Fruit fly (Drosophila melanogaster) whole organism, embryonic: ENCODE data around the gene Snx27.
A peak's percentile ranks its signal among the peaks of the same experiment; 100 is the strongest.

Experiments used
- Bdp1 ChIP-seq: fragments of 200-800 bp; sonication (Bioruptor generic); optimal IDR thresholded peaks from 3 replicates; lab custom pipeline; 2016; ENCODE audit warnings: missing biosample characterization, missing genetic modification characterization
- CG12071 ChIP-seq: fragments of 200-800 bp; sonication (Bioruptor generic); optimal IDR thresholded peaks from 3 replicates; lab custom pipeline; 2018; ENCODE audit warnings: missing biosample characterization, mild to moderate bottlenecking, missing genetic modification characterization
- CG12236 ChIP-seq: fragments of 200-800 bp; sonication (Bioruptor generic); optimal IDR thresholded peaks from 2 replicates; lab custom pipeline; 2016; ENCODE audit warnings: missing biosample characterization, missing genetic modification characterization
- CG13296 ChIP-seq: fragments of 200-800 bp; sonication (Bioruptor generic); optimal IDR thresholded peaks from 3 replicates; lab custom pipeline; 2018; ENCODE audit warnings: missing biosample characterization, mild to moderate bottlenecking, missing genetic modification characterization
- CG1647 ChIP-seq: fragments of 200-800 bp; sonication (Bioruptor generic); optimal IDR thresholded peaks from 3 replicates; lab custom pipeline; 2016; ENCODE audit warnings: missing biosample characterization, missing genetic modification characterization
- CG17912 ChIP-seq: fragments of 200-800 bp; sonication (Bioruptor generic); optimal IDR thresholded peaks from 2 replicates; lab custom pipeline; 2018; ENCODE audit warnings: missing biosample characterization, mild to moderate bottlenecking, missing genetic modification characterization
- CG1832 ChIP-seq: fragments of 200-800 bp; sonication (Bioruptor generic); optimal IDR thresholded peaks from 2 replicates; lab custom pipeline; 2017; ENCODE audit warnings: missing biosample characterization, mild to moderate bottlenecking, missing genetic modification characterization, inconsistent platforms
- CG2678 ChIP-seq: fragments of 200-800 bp; sonication (Bioruptor generic); optimal IDR thresholded peaks from 3 replicates; lab custom pipeline; 2019; ENCODE audit warnings: missing biosample characterization, mild to moderate bottlenecking, missing genetic modification characterization, moderate library complexity
- CG30020 ChIP-seq: fragments of 200-800 bp; optimal IDR thresholded peaks from 2 replicates; lab custom pipeline; 2019; ENCODE audit warnings: missing biosample characterization, mild to moderate bottlenecking, missing genetic modification characterization, moderate library complexity
- CG33213 ChIP-seq: fragments of 200-800 bp; sonication (Bioruptor generic); optimal IDR thresholded peaks from 3 replicates; lab custom pipeline; 2016; ENCODE audit warnings: missing biosample characterization, missing genetic modification characterization
- CG34224 ChIP-seq: fragments of 200-800 bp; sonication (Bioruptor generic); IDR thresholded peaks from 3 replicates; pipeline ENCODE4 v1.3.6; 2022; ENCODE audit warnings: missing biosample characterization, missing genetic modification characterization; ENCODE audit not compliant: partially characterized antibody
- CG6175 ChIP-seq: fragments of 200-800 bp; sonication (Bioruptor generic); IDR thresholded peaks from 3 replicates; pipeline ENCODE4 v1.3.6; 2022; ENCODE audit warnings: missing biosample characterization, missing genetic modification characterization
- CG6654 ChIP-seq: fragments of 200-800 bp; sonication (Bioruptor generic); optimal IDR thresholded peaks from 2 replicates; lab custom pipeline; 2017; ENCODE audit warnings: missing biosample characterization, mild to moderate bottlenecking, missing genetic modification characterization
- CG7745 ChIP-seq: fragments of 200-800 bp; sonication (Bioruptor generic); optimal IDR thresholded peaks from 2 replicates; lab custom pipeline; 2018; ENCODE audit warnings: missing biosample characterization, mild to moderate bottlenecking, missing genetic modification characterization, moderate library complexity
- CG7839 ChIP-seq: fragments of 200-800 bp; sonication (Bioruptor generic); optimal IDR thresholded peaks from 3 replicates; lab custom pipeline; 2018; ENCODE audit warnings: missing biosample characterization, mild to moderate bottlenecking, missing genetic modification characterization, moderate library complexity
- CG7963 ChIP-seq: fragments of 200-800 bp; sonication (Bioruptor generic); IDR thresholded peaks from 3 replicates; pipeline ENCODE4 v1.3.6; 2022; ENCODE audit warnings: missing biosample characterization, missing genetic modification characterization; ENCODE audit not compliant: partially characterized antibody
- CG9817 ChIP-seq: fragments of 200-800 bp; sonication (Bioruptor generic); optimal IDR thresholded peaks from 2 replicates; lab custom pipeline; 2018; ENCODE audit warnings: missing biosample characterization, mild to moderate bottlenecking, missing genetic modification characterization, moderate library complexity
- CG9932 ChIP-seq: fragments of 200-800 bp; sonication (Bioruptor generic); IDR thresholded peaks from 2 replicates; pipeline ENCODE4 v1.3.6; 2022; ENCODE audit warnings: missing biosample characterization, missing genetic modification characterization
- E2f2 ChIP-seq: fragments of 200-800 bp; sonication (Bioruptor generic); IDR thresholded peaks from 2 replicates; pipeline ENCODE4 v1.3.6; 2022; ENCODE audit warnings: missing biosample characterization, missing genetic modification characterization
- Fer3 ChIP-seq: fragments of 200-800 bp; sonication (Bioruptor generic); optimal IDR thresholded peaks from 2 replicates; lab custom pipeline; 2018; ENCODE audit warnings: missing biosample characterization, mild to moderate bottlenecking, missing genetic modification characterization, moderate library complexity
- Gug ChIP-seq: fragments of 200-800 bp; sonication (Bioruptor generic); IDR thresholded peaks from 4 replicates; pipeline ENCODE4 v1.3.6; 2022; ENCODE audit warnings: missing biosample characterization, missing genetic modification characterization
- Hey ChIP-seq: fragments of 200-800 bp; sonication (Bioruptor generic); optimal IDR thresholded peaks from 3 replicates; lab custom pipeline; 2018; ENCODE audit warnings: missing biosample characterization, mild to moderate bottlenecking, missing genetic modification characterization
- MBD-R2 ChIP-seq: fragments of 200-800 bp; sonication (Bioruptor generic); IDR thresholded peaks from 2 replicates; pipeline ENCODE4 v1.3.6; 2022; ENCODE audit warnings: missing biosample characterization, missing genetic modification characterization
- MTF-1 ChIP-seq: fragments of 200-800 bp; sonication (Bioruptor generic); optimal IDR thresholded peaks from 2 replicates; lab custom pipeline; 2018; ENCODE audit warnings: missing biosample characterization, mild to moderate bottlenecking, missing genetic modification characterization, borderline replicate concordance
- NC2β ChIP-seq: fragments of 200-800 bp; sonication (Bioruptor generic); optimal IDR thresholded peaks from 2 replicates; lab custom pipeline; 2016; ENCODE audit warnings: missing biosample characterization, missing genetic modification characterization
- NK7.1 ChIP-seq: fragments of 200-800 bp; sonication (Bioruptor generic); optimal IDR thresholded peaks from 3 replicates; lab custom pipeline; 2016; ENCODE audit warnings: missing biosample characterization, missing genetic modification characterization
- PHDP ChIP-seq: fragments of 200-800 bp; sonication (Bioruptor generic); optimal IDR thresholded peaks from 3 replicates; lab custom pipeline; 2018; ENCODE audit warnings: missing biosample characterization, mild to moderate bottlenecking, missing genetic modification characterization, moderate library complexity
- Pdp1 ChIP-seq, 2 experiments: fragments of 200-800 bp; sonication (Bioruptor generic); optimal IDR thresholded peaks; 3 replicates each; lab custom pipeline; 2016; ENCODE audit warnings: missing biosample characterization in 2 of 2, missing genetic modification characterization in 2 of 2, mild to moderate bottlenecking in 1 of 2, moderate library complexity in 1 of 2
- Sox102F ChIP-seq: fragments of 200-800 bp; sonication (Bioruptor generic); optimal IDR thresholded peaks from 2 replicates; lab custom pipeline; 2018; ENCODE audit warnings: missing biosample characterization, mild to moderate bottlenecking, missing genetic modification characterization, moderate library complexity
- Trl ChIP-seq, 3 experiments: fragments of >200 bp in 2 of 3; fragments of 200-800 bp in 1 of 3; sonication (Bioruptor generic) in 1 of 3; optimal IDR thresholded peaks; 2 replicates in 1 of 3; 3 replicates in 2 of 3; lab custom pipeline; 2016 to 2017; ENCODE audit warnings: missing biosample characterization in 1 of 3, missing genetic modification characterization in 1 of 3
- bab2 ChIP-seq: fragments of 200-800 bp; sonication (Bioruptor generic); optimal IDR thresholded peaks from 2 replicates; lab custom pipeline; 2016; ENCODE audit warnings: missing biosample characterization, missing genetic modification characterization
- bigmax ChIP-seq: fragments of 200-800 bp; sonication (Bioruptor generic); optimal IDR thresholded peaks from 2 replicates; lab custom pipeline; 2018; ENCODE audit warnings: missing biosample characterization, mild to moderate bottlenecking, missing genetic modification characterization
- cas ChIP-seq: fragments of 200-800 bp; sonication (Bioruptor generic); IDR thresholded peaks from 2 replicates; pipeline ENCODE4 v1.3.6; 2022; ENCODE audit warnings: missing biosample characterization, missing genetic modification characterization
- crol ChIP-seq: fragments of 200-800 bp; sonication (Bioruptor generic); IDR thresholded peaks from 2 replicates; pipeline ENCODE4 v1.3.6; 2022; ENCODE audit warnings: missing biosample characterization, missing genetic modification characterization
- en ChIP-seq: fragments of 200-800 bp; sonication (Bioruptor generic); optimal IDR thresholded peaks from 2 replicates; lab custom pipeline; 2016; ENCODE audit warnings: missing biosample characterization, missing genetic modification characterization
- gsb-n ChIP-seq: fragments of 200-800 bp; sonication (Bioruptor generic); optimal IDR thresholded peaks from 3 replicates; lab custom pipeline; 2018; ENCODE audit warnings: missing biosample characterization, mild to moderate bottlenecking, missing genetic modification characterization
- gt ChIP-seq: fragments of 200-800 bp; sonication (Bioruptor generic); IDR thresholded peaks from 2 replicates; pipeline ENCODE4 v1.3.6; 2022; ENCODE audit warnings: missing biosample characterization, missing genetic modification characterization
- her ChIP-seq: fragments of 200-800 bp; sonication (Bioruptor generic); optimal IDR thresholded peaks from 2 replicates; lab custom pipeline; 2016; ENCODE audit warnings: missing biosample characterization, missing genetic modification characterization
- kay ChIP-seq: fragments of 200-800 bp; sonication (Bioruptor generic); optimal IDR thresholded peaks from 2 replicates; lab custom pipeline; 2016; ENCODE audit warnings: missing biosample characterization, missing genetic modification characterization
- psq ChIP-seq: fragments of 200-800 bp; sonication (Bioruptor generic); optimal IDR thresholded peaks from 2 replicates; lab custom pipeline; 2017; ENCODE audit warnings: missing biosample characterization, missing genetic modification characterization
- slou ChIP-seq: fragments of 200-800 bp; sonication (Bioruptor generic); optimal IDR thresholded peaks from 3 replicates; lab custom pipeline; 2016; ENCODE audit warnings: missing biosample characterization, missing genetic modification characterization
- tap ChIP-seq: fragments of 200-800 bp; optimal IDR thresholded peaks from 3 replicates; lab custom pipeline; 2019; ENCODE audit warnings: missing biosample characterization, mild to moderate bottlenecking, missing genetic modification characterization, moderate library complexity
- tin ChIP-seq: fragments of 200-800 bp; sonication (Bioruptor generic); optimal IDR thresholded peaks from 3 replicates; lab custom pipeline; 2016; ENCODE audit warnings: missing biosample characterization, missing genetic modification characterization
- tup ChIP-seq: fragments of 200-800 bp; sonication (Bioruptor generic); optimal IDR thresholded peaks from 2 replicates; lab custom pipeline; 2016; ENCODE audit warnings: missing biosample characterization, mild to moderate bottlenecking, missing genetic modification characterization, moderate library complexity
- wek ChIP-seq: fragments of 200-800 bp; sonication (Bioruptor generic); optimal IDR thresholded peaks from 3 replicates; lab custom pipeline; 2018; ENCODE audit warnings: missing biosample characterization, mild to moderate bottlenecking, missing genetic modification characterization, moderate library complexity
- zf30C ChIP-seq: fragments of 200-800 bp; sonication (Bioruptor generic); optimal IDR thresholded peaks from 3 replicates; lab custom pipeline; 2018; ENCODE audit warnings: missing biosample characterization, mild to moderate bottlenecking, missing genetic modification characterization

Gene Snx27

DNA sequence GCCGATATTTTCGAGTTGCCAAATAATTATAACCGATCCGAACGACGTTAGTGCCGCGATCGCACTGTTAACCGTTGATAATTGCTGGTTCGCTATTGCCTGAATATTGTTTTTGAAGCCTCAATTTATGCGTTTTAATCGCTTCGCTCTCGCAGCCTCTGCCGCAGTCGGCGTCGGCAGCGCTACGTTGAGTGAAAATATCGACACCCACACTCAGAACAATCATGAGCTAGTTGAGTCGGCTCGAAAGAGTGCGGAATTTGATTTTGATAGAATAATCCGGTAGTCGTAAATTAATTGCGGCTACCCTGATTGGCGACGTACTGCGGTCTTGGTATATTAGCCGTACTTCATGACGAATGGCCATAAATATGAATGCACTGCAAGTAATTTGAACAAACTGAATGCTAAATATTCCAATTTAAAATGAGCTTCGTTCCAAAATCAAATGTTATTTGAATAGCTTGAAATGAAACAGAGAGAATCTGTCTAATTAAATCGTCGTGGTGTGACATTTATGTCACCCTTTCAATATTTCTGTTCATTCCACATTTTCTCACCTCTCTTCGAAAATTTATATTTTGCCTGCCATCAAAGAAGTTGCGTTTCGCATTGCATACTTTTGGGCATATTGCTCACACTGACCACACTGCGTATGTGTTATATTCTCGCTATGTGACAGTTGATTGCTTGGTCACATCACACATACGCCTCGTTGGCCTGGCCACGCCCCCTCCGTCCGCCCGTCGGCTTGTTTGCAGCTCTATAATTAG, 22.2 kb downstream of the Snx27 start (continued):
- TF ChIP-seq CG9932 (GFP tag; lab: Robert Waterston, UW): peak; percentile 14; the same call in 1 of the 2 replicates
- TF ChIP-seq bab2: no peak
- no peak for TF ChIP-seq bigmax (GFP tag; lab: Kevin White, UChicago)
- TF ChIP-seq MTF-1 (GFP tag; lab: Kevin White, UChicago): no peak
- no peak for TF ChIP-seq CG1647 (GFP tag; lab: Kevin White, UChicago)
- TF ChIP-seq CG2678 (tag; lab: Kevin White, UChicago): peak; percentile 19
- no peak for TF ChIP-seq psq (GFP tag; lab: Kevin White, UChicago)
- no peak for TF ChIP-seq CG34224 (GFP tag; lab: Robert Waterston, UW)

DNA sequence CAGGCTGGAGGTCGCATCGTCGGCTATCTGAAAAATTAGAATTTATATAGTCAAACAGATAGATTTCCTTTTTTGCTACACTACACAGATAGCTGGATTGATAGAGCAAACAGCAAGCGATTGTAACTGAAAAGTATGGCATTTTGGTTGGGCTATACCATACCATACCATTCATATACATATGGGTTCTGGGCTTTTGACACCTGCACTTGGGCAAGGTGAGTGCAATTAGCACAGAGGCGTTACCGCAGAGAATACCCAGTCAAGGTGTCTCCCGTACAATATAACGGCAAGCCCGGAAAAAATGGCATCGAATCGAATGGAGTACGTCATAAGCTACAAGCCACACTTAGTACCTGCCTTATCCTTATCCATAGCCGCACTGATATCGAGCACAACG, 23.0 kb downstream of the Snx27 start:
- TF ChIP-seq Sox102F (no peak), cas (GFP tag; lab: Robert Waterston, UW) (no peak), crol (GFP tag; lab: Robert Waterston, UW) (no peak), CG13296 (GFP tag; lab: Kevin White, UChicago) (no peak), CG7745 (tag; lab: Kevin White, UChicago) (no peak), CG7839 (tag; lab: Kevin White, UChicago) (no peak), tap (tag; lab: Kevin White, UChicago) (no peak), CG1832 (no peak), gt (GFP tag; lab: Robert Waterston, UW) (no peak), Hey (no peak), CG30020 (tag; lab: Kevin White, UChicago) (no peak), Fer3 (tag; lab: Kevin White, UChicago) (no peak), CG12071 (GFP tag; lab: Kevin White, UChicago) (no peak), Trl (optimal IDR thresholded peaks at IDR 0.05; lab: Kevin White, UChicago) (no peak), Trl (GFP tag; optimal IDR thresholded peaks at IDR 0.05; lab: Kevin White, UChicago) (no peak), gsb-n (tag; lab: Kevin White, UChicago) (no peak), NC2β (GFP tag; lab: Kevin White, UChicago) (no peak), zf30C (GFP tag; lab: Kevin White, UChicago) (no peak), en (GFP tag; lab: Kevin White, UChicago) (no peak), Bdp1 (GFP tag; lab: Kevin White, UChicago) (no peak)

DNA sequence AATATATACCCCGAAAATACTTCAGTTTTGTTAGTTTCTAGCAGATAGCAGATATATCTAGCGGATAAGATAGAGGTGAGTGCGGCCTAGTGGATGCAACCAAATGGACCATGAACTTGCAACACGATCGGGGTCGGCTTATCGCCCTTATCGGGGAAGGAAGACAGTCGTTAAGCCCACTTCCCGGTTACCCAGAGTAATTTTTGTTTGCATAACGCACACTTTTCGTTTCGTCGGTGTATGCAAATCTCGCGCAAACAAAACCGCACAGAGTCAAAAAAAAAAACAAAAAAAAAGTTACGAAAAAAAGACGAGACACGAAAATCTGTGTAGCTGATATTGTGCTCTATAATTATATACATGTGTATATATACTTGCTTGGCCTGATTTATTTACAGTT, 24.9 kb downstream of the Snx27 start:
- no peak for TF ChIP-seq CG9817
- no peak for TF ChIP-seq tin (GFP tag; lab: Kevin White, UChicago)
- no peak for TF ChIP-seq slou
- no peak for TF ChIP-seq kay (GFP tag; lab: Kevin White, UChicago)
- TF ChIP-seq CG6175 (GFP tag; lab: Robert Waterston, UW): no peak
- peak in 1 of 2 experiments; percentile 54 for TF ChIP-seq Pdp1 (GFP tag; optimal IDR thresholded peaks at IDR 0.05; lab: Kevin White, UChicago)

DNA sequence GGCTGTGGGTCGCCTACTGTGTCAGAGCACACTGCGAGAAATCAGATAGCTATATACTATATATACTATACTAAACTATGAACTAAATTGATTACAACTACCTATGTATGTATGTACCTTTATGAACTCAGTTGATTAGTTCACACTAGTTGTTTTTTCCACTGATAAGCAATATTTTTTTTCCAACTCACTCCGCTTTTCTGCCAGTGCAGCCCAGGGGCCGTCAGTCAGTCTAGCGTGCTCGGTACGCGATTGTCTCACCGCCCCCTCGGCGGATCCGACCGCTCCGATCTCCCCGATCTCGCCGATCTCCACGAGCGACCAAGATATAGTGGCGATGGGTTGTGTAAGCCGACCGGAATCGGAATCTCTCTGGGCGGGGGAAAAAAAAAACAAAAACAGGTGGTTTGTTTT, 31.9 kb downstream of the Snx27 start:
- no peak for TF ChIP-seq CG17912
- TF ChIP-seq CG33213 (GFP tag; lab: Kevin White, UChicago): no peak
- no peak for TF ChIP-seq CG7963 (GFP tag; lab: Robert Waterston, UW)
- peak; percentile 85 for TF ChIP-seq Gug
- TF ChIP-seq tin (GFP tag; lab: Kevin White, UChicago): peak; percentile 77
- peak; percentile 38 for TF ChIP-seq wek
- TF ChIP-seq NK7.1 (GFP tag; lab: Kevin White, UChicago): peak; percentile 34
- TF ChIP-seq E2f2: peak; percentile 66
- peak; percentile 65 for TF ChIP-seq tup (GFP tag; lab: Kevin White, UChicago)
- TF ChIP-seq her: peak; percentile 38
- TF ChIP-seq CG6654: peak; percentile 22
- TF ChIP-seq MBD-R2: peak; percentile 79
- TF ChIP-seq PHDP: peak; percentile 81
- TF ChIP-seq CG12236 (GFP tag; lab: Kevin White, UChicago): no peak
